Fruit fly (Drosophila melanogaster): Measurements from ENCODE around the gene Sfxn1-3.

Gene Sfxn1-3

dm6 chr3R:4346636-4347035 lies 31.8 kb upstream of the Sfxn1-3 start, which contains the start of gene hkb:
Gene hkb (minus strand): TSS chr3R:4346646.
- TF ChIP-seq D1 (tag; optimal IDR thresholded peaks at IDR 0.05) (no peak), Pif1A (GFP tag; optimal IDR thresholded peaks at IDR 0.05) (no peak), CG14655 (GFP tag; optimal IDR thresholded peaks at IDR 0.05) (no peak)

dm6 chr3R:4348197-4348814 lies 30.1 kb upstream of the Sfxn1-3 start:
- no peak for TF ChIP-seq Pif1A (GFP tag; optimal IDR thresholded peaks at IDR 0.05)
- TF ChIP-seq gl (tag; optimal IDR thresholded peaks at IDR 0.05): no peak
- no peak for TF ChIP-seq fd96Ca (GFP tag; IDR thresholded peaks at IDR 0.05)
- TF ChIP-seq Ets98B (GFP tag; IDR thresholded peaks at IDR 0.05): no peak
- TF ChIP-seq CG34367 (tag; optimal IDR thresholded peaks at IDR 0.05): no peak
- no peak for TF ChIP-seq CG13204 (GFP tag; optimal IDR thresholded peaks at IDR 0.05)
- TF ChIP-seq CG17806 (tag; optimal IDR thresholded peaks at IDR 0.05): no peak
- no peak for TF ChIP-seq CG8301 (tag; optimal IDR thresholded peaks at IDR 0.05)
- TF ChIP-seq D1 (tag; optimal IDR thresholded peaks at IDR 0.05): no peak
- no peak for TF ChIP-seq CG4496 (GFP tag; IDR thresholded peaks at IDR 0.05)
- TF ChIP-seq CG12605 (GFP tag; IDR thresholded peaks at IDR 0.05): no peak
- no peak for TF ChIP-seq Snoo (tag; optimal IDR thresholded peaks at IDR 0.05)
- no peak for TF ChIP-seq CG8159 (tag; optimal IDR thresholded peaks at IDR 0.05)
- TF ChIP-seq CG9948 (tag; optimal IDR thresholded peaks at IDR 0.05): no peak
- TF ChIP-seq CG32121 (GFP tag; IDR thresholded peaks at IDR 0.05): no peak
- TF ChIP-seq rn (GFP tag; IDR thresholded peaks at IDR 0.05): no peak
- TF ChIP-seq CG15710 (tag; optimal IDR thresholded peaks at IDR 0.05): no peak
- no peak for TF ChIP-seq CG14655 (GFP tag; optimal IDR thresholded peaks at IDR 0.05)

dm6 chr3R:4350199-4350598 lies 28.2 kb upstream of the Sfxn1-3 start:
- TF ChIP-seq Pif1A (GFP tag; optimal IDR thresholded peaks at IDR 0.05) (no peak), CG10348 (GFP tag; IDR thresholded peaks at IDR 0.05) (no peak), CG12605 (GFP tag; IDR thresholded peaks at IDR 0.05) (no peak), CG8301 (tag; optimal IDR thresholded peaks at IDR 0.05) (no peak), gl (tag; optimal IDR thresholded peaks at IDR 0.05) (no peak), CG9948 (tag; optimal IDR thresholded peaks at IDR 0.05) (no peak), CG13204 (GFP tag; optimal IDR thresholded peaks at IDR 0.05) (no peak), Pif1B (GFP tag; optimal IDR thresholded peaks at IDR 0.05) (no peak), CG17806 (tag; optimal IDR thresholded peaks at IDR 0.05) (no peak), Snoo (tag; optimal IDR thresholded peaks at IDR 0.05) (no peak), Ets98B (GFP tag; IDR thresholded peaks at IDR 0.05) (no peak), CG32121 (GFP tag; IDR thresholded peaks at IDR 0.05) (no peak), EcR (GFP tag; optimal IDR thresholded peaks at IDR 0.05) (no peak), fd96Ca (GFP tag; IDR thresholded peaks at IDR 0.05) (no peak), CG8159 (tag; optimal IDR thresholded peaks at IDR 0.05) (no peak), rn (GFP tag; IDR thresholded peaks at IDR 0.05) (no peak), CG34367 (tag; optimal IDR thresholded peaks at IDR 0.05) (no peak), CG4496 (GFP tag; IDR thresholded peaks at IDR 0.05) (no peak), CG14655 (GFP tag; optimal IDR thresholded peaks at IDR 0.05) (no peak)

dm6 chr3R:4353569-4353968 lies 24.8 kb upstream of the Sfxn1-3 start:
- TF ChIP-seq rn (GFP tag; IDR thresholded peaks at IDR 0.05) (no peak), CG12605 (GFP tag; IDR thresholded peaks at IDR 0.05) (no peak), EcR (GFP tag; optimal IDR thresholded peaks at IDR 0.05) (no peak), D1 (tag; optimal IDR thresholded peaks at IDR 0.05) (no peak), fd96Ca (GFP tag; IDR thresholded peaks at IDR 0.05) (no peak), CG10348 (GFP tag; IDR thresholded peaks at IDR 0.05) (no peak), CG34367 (tag; optimal IDR thresholded peaks at IDR 0.05) (no peak)

dm6 chr3R:4359625-4360024 lies 18.8 kb upstream of the Sfxn1-3 start, which contains the start of gene CG1090:
Gene CG1090 (plus strand): TSS chr3R:4359883.
- TF ChIP-seq fd96Ca (GFP tag; IDR thresholded peaks at IDR 0.05): no peak
- no peak for TF ChIP-seq CG9948 (tag; optimal IDR thresholded peaks at IDR 0.05)
- TF ChIP-seq CG17806 (tag; optimal IDR thresholded peaks at IDR 0.05): no peak
- TF ChIP-seq CG4496 (GFP tag; IDR thresholded peaks at IDR 0.05): no peak; the same call in 1 of the 3 replicates
- no peak for TF ChIP-seq EcR (GFP tag; optimal IDR thresholded peaks at IDR 0.05)
- no peak for TF ChIP-seq CG10348 (GFP tag; IDR thresholded peaks at IDR 0.05)
- no peak for TF ChIP-seq CG34367 (tag; optimal IDR thresholded peaks at IDR 0.05)
- TF ChIP-seq CG8159 (tag; optimal IDR thresholded peaks at IDR 0.05): no peak
- TF ChIP-seq Pif1B (GFP tag; optimal IDR thresholded peaks at IDR 0.05): no peak
- TF ChIP-seq gl (tag; optimal IDR thresholded peaks at IDR 0.05): no peak
- no peak for TF ChIP-seq CG14655 (GFP tag; optimal IDR thresholded peaks at IDR 0.05)
- no peak for TF ChIP-seq Pif1A (GFP tag; optimal IDR thresholded peaks at IDR 0.05)
- no peak for TF ChIP-seq rn (GFP tag; IDR thresholded peaks at IDR 0.05)
- TF ChIP-seq D1 (tag; optimal IDR thresholded peaks at IDR 0.05): no peak
- TF ChIP-seq CG12605 (GFP tag; IDR thresholded peaks at IDR 0.05): no peak
- no peak for TF ChIP-seq Ets98B (GFP tag; IDR thresholded peaks at IDR 0.05)
- TF ChIP-seq CG15710 (tag; optimal IDR thresholded peaks at IDR 0.05): no peak
- TF ChIP-seq CG32121 (GFP tag; IDR thresholded peaks at IDR 0.05): no peak

dm6 chr3R:4360668-4361110 lies 17.7 kb upstream of the Sfxn1-3 start:
- TF ChIP-seq gl (tag; optimal IDR thresholded peaks at IDR 0.05): no peak
- TF ChIP-seq rn (GFP tag; IDR thresholded peaks at IDR 0.05): no peak
- TF ChIP-seq CG13204 (GFP tag; optimal IDR thresholded peaks at IDR 0.05): peak; percentile 69
- peak; percentile 5 for TF ChIP-seq Pif1B (GFP tag; optimal IDR thresholded peaks at IDR 0.05)
- TF ChIP-seq CG8301 (tag; optimal IDR thresholded peaks at IDR 0.05): no peak
- no peak for TF ChIP-seq CG9948 (tag; optimal IDR thresholded peaks at IDR 0.05)
- TF ChIP-seq CG14655 (GFP tag; optimal IDR thresholded peaks at IDR 0.05): peak; percentile 26
- TF ChIP-seq Ets98B (GFP tag; IDR thresholded peaks at IDR 0.05): peak; percentile 41
- TF ChIP-seq CG15710 (tag; optimal IDR thresholded peaks at IDR 0.05): no peak
- no peak for TF ChIP-seq Snoo (tag; optimal IDR thresholded peaks at IDR 0.05)
- no peak for TF ChIP-seq D1 (tag; optimal IDR thresholded peaks at IDR 0.05)
- no peak for TF ChIP-seq CG34367 (tag; optimal IDR thresholded peaks at IDR 0.05)
- peak; percentile 2 for TF ChIP-seq CG8159 (tag; optimal IDR thresholded peaks at IDR 0.05)
- TF ChIP-seq CG4496 (GFP tag; IDR thresholded peaks at IDR 0.05): peak; percentile 75; the same call in 2 of the 3 replicates
- TF ChIP-seq CG10348 (GFP tag; IDR thresholded peaks at IDR 0.05): no peak
- TF ChIP-seq EcR (GFP tag; optimal IDR thresholded peaks at IDR 0.05): peak; percentile 54
- TF ChIP-seq fd96Ca (GFP tag; IDR thresholded peaks at IDR 0.05): peak; percentile 17; the same call in 1 of the 3 replicates
- TF ChIP-seq CG12605 (GFP tag; IDR thresholded peaks at IDR 0.05): 0 out of 2 replicates have a peak, but pooled peaks have one; percentile 33
- TF ChIP-seq CG17806 (tag; optimal IDR thresholded peaks at IDR 0.05): no peak
- no peak for TF ChIP-seq Pif1A (GFP tag; optimal IDR thresholded peaks at IDR 0.05)
- no peak; the same call in 1 of the 2 replicates for TF ChIP-seq CG32121 (GFP tag; IDR thresholded peaks at IDR 0.05)
